Worm (Caenorhabditis elegans): ENCODE measurements around the gene B0457.4.
A peak's percentile ranks its signal among the peaks of the same experiment; 100 is the strongest.

Gene B0457.4

ce11 chrII:8953703-8954102 is 41.9 kb upstream of the B0457.4 start:
- TF ChIP-seq tbx-7 (tag; optimal IDR thresholded peaks at IDR 0.05) (no peak), ceh-9 (tag; optimal IDR thresholded peaks at IDR 0.05) (no peak), pqm-1 (tag; optimal IDR thresholded peaks at IDR 0.05) (no peak)

ce11 chrII:8951270-8951669 is 39.4 kb upstream of the B0457.4 start:
- TF ChIP-seq ceh-31 (tag; optimal IDR thresholded peaks at IDR 0.05) (peak; percentile 43), ceh-14 (tag; optimal IDR thresholded peaks at IDR 0.05) (peak; percentile 27), unc-86 (tag; optimal IDR thresholded peaks at IDR 0.05) (no peak)

ce11 chrII:8948640-8949039 is 36.8 kb upstream of the B0457.4 start:
- TF ChIP-seq hlh-8 (tag; optimal IDR thresholded peaks at IDR 0.05), result no peak
- TF ChIP-seq unc-42 (tag; optimal IDR thresholded peaks at IDR 0.05), result peak; percentile 54
- no peak for TF ChIP-seq ceh-19 (GFP tag; optimal IDR thresholded peaks at IDR 0.05)

ce11 chrII:8947391-8947790 is 35.6 kb upstream of the B0457.4 start, which contains the start of gene cutl-15:
Gene cutl-15 (minus strand): TSS chrII:8947688.
- TF ChIP-seq F13H6.1 (tag; optimal IDR thresholded peaks at IDR 0.05) (no peak), tbx-7 (tag; optimal IDR thresholded peaks at IDR 0.05) (no peak), nfya-1 (tag; optimal IDR thresholded peaks at IDR 0.05) (no peak), fax-1 (tag; optimal IDR thresholded peaks at IDR 0.05) (no peak), ceh-6 (GFP tag; optimal IDR thresholded peaks at IDR 0.05) (no peak), C38D4.7 (GFP tag; optimal IDR thresholded peaks at IDR 0.05) (no peak), sox-2 (GFP tag; IDR thresholded peaks at IDR 0.05) (no peak), sdc-2 (tag; optimal IDR thresholded peaks at IDR 0.05) (no peak), hlh-15 (tag; optimal IDR thresholded peaks at IDR 0.05) (no peak), ceh-9 (tag; optimal IDR thresholded peaks at IDR 0.05) (no peak), nhr-11 (tag; optimal IDR thresholded peaks at IDR 0.05) (no peak)

ce11 chrII:8945167-8945566 is 33.3 kb upstream of the B0457.4 start:
- TF ChIP-seq gmeb-2 (tag; optimal IDR thresholded peaks at IDR 0.05), result no peak
- TF ChIP-seq T23F11.4 (GFP tag; optimal IDR thresholded peaks at IDR 0.05), result no peak
- TF ChIP-seq ceh-45 (GFP tag; IDR thresholded peaks at IDR 0.05), result no peak
- TF ChIP-seq ceh-9 (tag; optimal IDR thresholded peaks at IDR 0.05), result no peak
- peak; percentile 82 for TF ChIP-seq unc-42 (tag; optimal IDR thresholded peaks at IDR 0.05)

- no peak for TF ChIP-seq nhr-11 (tag; optimal IDR thresholded peaks at IDR 0.05)
- TF ChIP-seq elt-2 (tag; optimal IDR thresholded peaks at IDR 0.05), result no peak
- no peak for TF ChIP-seq pha-4 (tag; optimal IDR thresholded peaks at IDR 0.05)
- no peak for TF ChIP-seq sdc-2 (tag; optimal IDR thresholded peaks at IDR 0.05)
Measured at ce11 chrII:8940362-8940940, 28.6 kb upstream of the B0457.4 start, which contains the start of the genes set-17 and T21B10.4. Gene set-17 (minus strand): TSS chrII:8940488. Gene T21B10.4 (plus strand): TSS chrII:8940894.

- TF ChIP-seq odd-2 (tag; optimal IDR thresholded peaks at IDR 0.05), result no peak
- TF ChIP-seq mec-3 (tag; optimal IDR thresholded peaks at IDR 0.05; ENCODE audit: borderline replicate concordance), result no peak
- TF ChIP-seq sdc-2 (tag; optimal IDR thresholded peaks at IDR 0.05), result no peak
- TF ChIP-seq ceh-2 (tag; optimal IDR thresholded peaks at IDR 0.05), result no peak
- no peak for TF ChIP-seq ceh-14 (tag; optimal IDR thresholded peaks at IDR 0.05)
- no peak for TF ChIP-seq ref-2 (tag; optimal IDR thresholded peaks at IDR 0.05)
- TF ChIP-seq ahr-1 (tag; optimal IDR thresholded peaks at IDR 0.05), result no peak
- no peak for TF ChIP-seq nfya-1 (tag; optimal IDR thresholded peaks at IDR 0.05)
- no peak for TF ChIP-seq elt-4 (tag; optimal IDR thresholded peaks at IDR 0.05)
Measured at ce11 chrII:8938907-8939622, 27.2 kb upstream of the B0457.4 start.

Data from whole organism, late embryonic.